Fruit fly (Drosophila melanogaster) whole organism, embryonic: ENCODE measurements around the gene SerRS.

ENCODE experiments used
- Aef1 ChIP-seq: fragments of 200-800 bp; sonication (Bioruptor generic); IDR thresholded peaks from 3 replicates; pipeline ENCODE4 v1.3.6; 2022; ENCODE audit warnings: missing biosample characterization, missing genetic modification characterization
- Bgb ChIP-seq: fragments of 200-800 bp; sonication (Bioruptor generic); IDR thresholded peaks from 2 replicates; pipeline ENCODE4 v1.3.6; 2022; ENCODE audit warnings: missing biosample characterization, missing genetic modification characterization; ENCODE audit not compliant: partially characterized antibody
- Blimp-1 ChIP-seq: fragments of 200-800 bp; sonication (Bioruptor generic); optimal IDR thresholded peaks from 3 replicates; lab custom pipeline; 2018; ENCODE audit warnings: missing biosample characterization, missing genetic modification characterization, mild to moderate bottlenecking, moderate library complexity, missing genetic modification reagents
- CG10959 ChIP-seq: fragments of 200-800 bp; sonication (Bioruptor generic); IDR thresholded peaks from 2 replicates; pipeline ENCODE4 v1.3.6; 2022; ENCODE audit warnings: missing biosample characterization, missing genetic modification characterization
- CG11723 ChIP-seq: fragments of 200-800 bp; sonication (Bioruptor generic); optimal IDR thresholded peaks from 2 replicates; lab custom pipeline; 2017; ENCODE audit warnings: missing biosample characterization, mild to moderate bottlenecking, missing genetic modification characterization
- CG12236 ChIP-seq: fragments of 200-800 bp; sonication (Bioruptor generic); optimal IDR thresholded peaks from 2 replicates; lab custom pipeline; 2016; ENCODE audit warnings: missing biosample characterization, missing genetic modification characterization
- CG12659 ChIP-seq: fragments of 200-800 bp; sonication (Bioruptor generic); optimal IDR thresholded peaks from 3 replicates; lab custom pipeline; 2017; ENCODE audit warnings: mild to moderate bottlenecking, missing biosample characterization, missing genetic modification reagents, missing genetic modification characterization
- CG13287 ChIP-seq: fragments of 200-800 bp; sonication (Bioruptor generic); IDR thresholded peaks from 2 replicates; pipeline ENCODE4 v1.3.6; 2022; ENCODE audit warnings: missing biosample characterization, missing genetic modification characterization; ENCODE audit not compliant: partially characterized antibody
- CG13424 ChIP-seq: fragments of 200-800 bp; sonication (Bioruptor generic); optimal IDR thresholded peaks from 2 replicates; lab custom pipeline; 2019; ENCODE audit warnings: missing biosample characterization, mild to moderate bottlenecking, missing genetic modification characterization, moderate library complexity
- CG18011 ChIP-seq: fragments of 200-800 bp; sonication (Bioruptor generic); optimal IDR thresholded peaks from 2 replicates; lab custom pipeline; 2017; ENCODE audit warnings: missing biosample characterization, missing genetic modification characterization, mild to moderate bottlenecking, moderate library complexity, missing genotype
- CG18476 ChIP-seq: fragments of 200-800 bp; sonication (Bioruptor generic); optimal IDR thresholded peaks from 2 replicates; lab custom pipeline; 2016; ENCODE audit warnings: missing biosample characterization, mild to moderate bottlenecking, missing genetic modification characterization
- CG2889 ChIP-seq: fragments of 200-800 bp; sonication (Bioruptor generic); IDR thresholded peaks from 3 replicates; pipeline ENCODE4 v1.3.6; 2022; ENCODE audit warnings: missing biosample characterization, missing genetic modification characterization
- CG30020 ChIP-seq: fragments of 200-800 bp; optimal IDR thresholded peaks from 2 replicates; lab custom pipeline; 2019; ENCODE audit warnings: missing biosample characterization, mild to moderate bottlenecking, missing genetic modification characterization, moderate library complexity
- CG31365 ChIP-seq: fragments of 200-800 bp; sonication (Bioruptor generic); optimal IDR thresholded peaks from 2 replicates; lab custom pipeline; 2018; ENCODE audit warnings: missing biosample characterization, mild to moderate bottlenecking, missing genetic modification characterization
- CG42726 ChIP-seq: fragments of 200-800 bp; sonication (Bioruptor generic); IDR thresholded peaks from 2 replicates; pipeline ENCODE4 v1.3.6; 2022; ENCODE audit warnings: missing biosample characterization, missing genetic modification characterization; ENCODE audit not compliant: partially characterized antibody
- CG6813 ChIP-seq: fragments of 200-800 bp; sonication (Bioruptor generic); optimal IDR thresholded peaks from 2 replicates; lab custom pipeline; 2017; ENCODE audit warnings: missing biosample characterization, missing genetic modification characterization, mild to moderate bottlenecking, moderate library complexity, missing genetic modification reagents
- CG8944 ChIP-seq: fragments of 200-800 bp; sonication (Bioruptor generic); optimal IDR thresholded peaks from 3 replicates; lab custom pipeline; 2016; ENCODE audit warnings: missing biosample characterization, missing genetic modification characterization
- CTCF ChIP-seq: fragments of 200-800 bp; sonication (Bioruptor generic); optimal IDR thresholded peaks from 2 replicates; lab custom pipeline; 2017; ENCODE audit warnings: missing biosample characterization, mild to moderate bottlenecking, missing genetic modification characterization, moderate library complexity
- Ets65A ChIP-seq: fragments of 200-800 bp; sonication (Bioruptor generic); peaks from one replicate; lab custom pipeline; 2016; ENCODE audit warnings: missing biosample characterization, missing genetic modification characterization
- Ets97D ChIP-seq: fragments of 200-800 bp; sonication (Bioruptor generic); optimal IDR thresholded peaks from 3 replicates; lab custom pipeline; 2016; ENCODE audit warnings: missing biosample characterization, missing genetic modification characterization
- Jarid2 ChIP-seq: fragments of 200-800 bp; sonication (Bioruptor generic); optimal IDR thresholded peaks from 3 replicates; lab custom pipeline; 2017; ENCODE audit warnings: mild to moderate bottlenecking, missing biosample characterization, missing genetic modification reagents, missing genetic modification characterization
- Lim3 ChIP-seq: fragments of 200-800 bp; sonication (Bioruptor generic); IDR thresholded peaks from 2 replicates; pipeline ENCODE4 v1.3.6; 2022; ENCODE audit warnings: missing biosample characterization, missing genetic modification characterization
- MESR4 ChIP-seq: fragments of 200-800 bp; sonication (Bioruptor generic); optimal IDR thresholded peaks from 2 replicates; lab custom pipeline; 2018; ENCODE audit warnings: missing biosample characterization, mild to moderate bottlenecking, missing genetic modification characterization, moderate library complexity
- MTF-1 ChIP-seq: fragments of 200-800 bp; sonication (Bioruptor generic); optimal IDR thresholded peaks from 2 replicates; lab custom pipeline; 2018; ENCODE audit warnings: missing biosample characterization, mild to moderate bottlenecking, missing genetic modification characterization, borderline replicate concordance
- Ptx1 ChIP-seq: fragments of 200-800 bp; sonication (Bioruptor generic); IDR thresholded peaks from 2 replicates; pipeline ENCODE4 v1.3.6; 2022; ENCODE audit warnings: missing biosample characterization, missing genetic modification characterization
- Sin3A ChIP-seq: fragments of >200 bp; optimal IDR thresholded peaks from 2 replicates; lab custom pipeline; 2018
- Sry-δ ChIP-seq: fragments of 200-800 bp; sonication (Bioruptor generic); optimal IDR thresholded peaks from 2 replicates; lab custom pipeline; 2016; ENCODE audit warnings: missing biosample characterization, missing genetic modification characterization
- Stat92E ChIP-seq, 3 experiments: fragments of >200 bp in 2 of 3; fragments of 200-800 bp in 1 of 3; sonication (Bioruptor generic) in 1 of 3; optimal IDR thresholded peaks; 2 replicates each; lab custom pipeline; 2017 to 2019; ENCODE audit warnings: missing biosample characterization in 3 of 3, missing genetic modification characterization in 3 of 3, mild to moderate bottlenecking in 1 of 3, moderate library complexity in 1 of 3
- az2 ChIP-seq: fragments of 200-800 bp; sonication (Bioruptor generic); optimal IDR thresholded peaks from 3 replicates; lab custom pipeline; 2016; ENCODE audit warnings: missing biosample characterization, missing genetic modification characterization
- bab2 ChIP-seq: fragments of 200-800 bp; sonication (Bioruptor generic); optimal IDR thresholded peaks from 2 replicates; lab custom pipeline; 2016; ENCODE audit warnings: missing biosample characterization, missing genetic modification characterization
- corto ChIP-seq: fragments of 200-800 bp; sonication (Bioruptor generic); optimal IDR thresholded peaks from 2 replicates; lab custom pipeline; 2016; ENCODE audit warnings: missing biosample characterization, mild to moderate bottlenecking, missing genetic modification characterization, moderate library complexity
- da ChIP-seq: fragments of 200-800 bp; sonication (Bioruptor generic); optimal IDR thresholded peaks from 2 replicates; lab custom pipeline; 2016; ENCODE audit warnings: missing biosample characterization, missing genetic modification characterization
- dmrt99B ChIP-seq: fragments of 200-800 bp; sonication (Bioruptor generic); optimal IDR thresholded peaks from 2 replicates; lab custom pipeline; 2018; ENCODE audit warnings: missing biosample characterization, mild to moderate bottlenecking, missing genetic modification characterization, moderate library complexity
- fd102C ChIP-seq: fragments of 200-800 bp; sonication (Bioruptor generic); optimal IDR thresholded peaks from 2 replicates; lab custom pipeline; 2018; ENCODE audit warnings: missing biosample characterization, mild to moderate bottlenecking, missing genetic modification characterization, moderate library complexity
- grau ChIP-seq: fragments of 200-800 bp; optimal IDR thresholded peaks from 3 replicates; lab custom pipeline; 2019; ENCODE audit warnings: missing biosample characterization, mild to moderate bottlenecking, missing genetic modification characterization, moderate library complexity
- hbn ChIP-seq: fragments of 200-800 bp; sonication (Bioruptor generic); IDR thresholded peaks from 2 replicates; pipeline ENCODE4 v1.3.6; 2022; ENCODE audit warnings: missing biosample characterization, missing genetic modification characterization; ENCODE audit not compliant: partially characterized antibody
- lov ChIP-seq, 2 experiments: fragments of 200-800 bp in 1 of 2; fragments of >200 bp in 1 of 2; sonication (Bioruptor generic) in 1 of 2; IDR thresholded peaks in 1 of 2; optimal IDR thresholded peaks in 1 of 2; 2 replicates in 1 of 2; 3 replicates in 1 of 2; pipeline versions ENCODE4 v1.3.6 to Lab custom; 2017 to 2022; ENCODE audit warnings: missing biosample characterization in 1 of 2, missing genetic modification characterization in 1 of 2
- nmo ChIP-seq: fragments of 200-800 bp; sonication (Bioruptor generic); optimal IDR thresholded peaks from 2 replicates; lab custom pipeline; 2018; ENCODE audit warnings: missing biosample characterization, mild to moderate bottlenecking, missing genetic modification characterization, moderate library complexity
- onecut ChIP-seq: fragments of 200-800 bp; sonication (Bioruptor generic); IDR thresholded peaks from 2 replicates; pipeline ENCODE4 v1.3.6; 2022; ENCODE audit warnings: missing biosample characterization, missing genetic modification characterization
- p53 ChIP-seq: fragments of 200-800 bp; sonication (Bioruptor generic); optimal IDR thresholded peaks from 2 replicates; lab custom pipeline; 2016; ENCODE audit warnings: missing biosample characterization, missing genetic modification characterization
- pfk ChIP-seq: fragments of 200-800 bp; sonication (Bioruptor generic); optimal IDR thresholded peaks from 2 replicates; lab custom pipeline; 2018; ENCODE audit warnings: missing biosample characterization, mild to moderate bottlenecking, missing genetic modification characterization, moderate library complexity
- pnt ChIP-seq: fragments of 200-800 bp; sonication (Bioruptor generic); optimal IDR thresholded peaks from 3 replicates; lab custom pipeline; 2016; ENCODE audit warnings: missing biosample characterization, missing genetic modification characterization
- pzg ChIP-seq: fragments of 200-800 bp; sonication (Bioruptor generic); optimal IDR thresholded peaks from 3 replicates; lab custom pipeline; 2018; ENCODE audit warnings: missing biosample characterization, mild to moderate bottlenecking, missing genetic modification characterization, moderate library complexity
- sug ChIP-seq: fragments of 200-800 bp; optimal IDR thresholded peaks from 2 replicates; lab custom pipeline; 2019; ENCODE audit warnings: missing biosample characterization, mild to moderate bottlenecking, missing genetic modification characterization, moderate library complexity
- trem ChIP-seq: fragments of 200-800 bp; optimal IDR thresholded peaks from 3 replicates; lab custom pipeline; 2019; ENCODE audit warnings: missing biosample characterization, mild to moderate bottlenecking, missing genetic modification characterization, moderate library complexity
- wek ChIP-seq: fragments of 200-800 bp; sonication (Bioruptor generic); optimal IDR thresholded peaks from 3 replicates; lab custom pipeline; 2018; ENCODE audit warnings: missing biosample characterization, mild to moderate bottlenecking, missing genetic modification characterization, moderate library complexity
- yki ChIP-seq: fragments of >200 bp; optimal IDR thresholded peaks from 3 replicates; lab custom pipeline; 2018

SerRS gene

DNA sequence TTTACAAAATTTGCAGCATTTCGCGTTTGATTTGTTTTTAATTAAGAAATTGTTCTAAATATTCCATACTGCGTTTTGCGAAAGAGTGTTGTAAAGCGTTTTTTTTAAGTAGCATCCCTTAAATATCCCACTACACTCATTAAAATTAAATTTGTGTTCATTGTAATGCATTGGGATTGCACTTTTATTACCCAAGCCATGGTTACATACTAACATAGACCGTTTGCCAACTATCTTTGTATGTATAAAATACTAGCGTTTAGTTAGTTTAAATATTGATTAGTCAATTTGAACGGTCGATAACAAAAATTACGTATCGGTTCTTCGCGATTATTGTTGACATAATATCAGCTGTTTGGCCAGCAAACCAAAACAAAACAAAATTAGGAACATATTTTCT lies 2.6 kb upstream of the SerRS start, which contains the start of the genes cnir and CG17221 (continued):
- TF ChIP-seq Ptx1 (GFP tag; lab: Robert Waterston, UW) (no peak), CG6813 (GFP tag; lab: Kevin White, UChicago) (no peak), CG8944 (GFP tag; lab: Kevin White, UChicago) (peak; percentile 63), CG18011 (GFP tag; lab: Kevin White, UChicago) (peak; percentile 61), pnt (GFP tag; lab: Kevin White, UChicago) (peak; percentile 41), Sin3A (no peak), CG11723 (GFP tag; lab: Kevin White, UChicago) (peak; percentile 34), dmrt99B (peak; percentile 51), sug (tag; lab: Kevin White, UChicago) (peak; percentile 78), MTF-1 (GFP tag; lab: Kevin White, UChicago) (no peak)

DNA sequence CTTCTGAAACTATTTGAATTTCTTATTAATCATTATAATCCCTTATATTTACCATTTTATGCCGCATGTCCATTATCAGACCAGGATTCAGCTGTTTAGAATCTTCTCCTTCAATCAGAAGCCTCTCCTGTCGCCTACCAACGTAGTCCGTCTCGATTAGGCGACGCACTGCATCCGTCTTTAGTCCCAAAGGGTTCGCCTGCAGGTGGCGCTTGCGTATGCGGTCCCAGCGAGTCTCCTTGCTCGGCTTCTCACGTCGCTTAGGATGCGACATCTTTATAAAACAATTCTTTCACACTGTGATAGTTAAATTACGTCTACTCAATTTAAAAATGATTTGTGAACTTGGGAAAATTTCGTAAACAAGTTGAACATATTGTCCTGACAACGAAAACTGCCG lies 2.2 kb downstream of the SerRS start, which contains the start of gene CG17258:
CG17258 (minus strand) TSS at position 380 of the 400 bp plus-strand sequence.
- TF ChIP-seq CTCF (GFP tag; lab: Kevin White, UChicago) = peak; percentile 78
- TF ChIP-seq CG31365 = no peak

DNA sequence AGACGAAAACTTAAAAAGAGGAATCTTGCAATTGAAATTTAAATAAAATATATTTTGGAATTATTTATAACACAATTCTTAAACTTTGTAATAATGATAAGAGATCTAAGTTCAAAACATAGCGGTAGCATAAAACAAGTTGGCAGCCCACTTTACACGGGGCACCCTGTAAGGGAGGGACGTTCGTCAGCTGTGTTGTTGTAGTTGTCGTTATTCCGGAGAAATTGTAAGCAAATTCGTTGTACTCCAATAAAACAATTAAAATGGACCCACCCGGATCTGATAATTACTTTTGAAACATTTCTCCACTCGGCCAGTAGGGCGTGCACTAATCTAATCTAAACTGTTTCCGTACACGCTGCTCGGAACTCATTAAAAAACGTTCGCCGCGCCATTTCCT lies 6.9 kb downstream of the SerRS start, which contains the start of gene GABPI:
GABPI (plus strand) TSS at position 190 of the 400 bp plus-strand sequence.
- TF ChIP-seq nmo (GFP tag; lab: Kevin White, UChicago) (peak; percentile 12), Ets97D (peak; percentile 24), CG42726 (GFP tag; lab: Robert Waterston, UW) (peak; percentile 63; the same call in 1 of the 2 replicates), Jarid2 (GFP tag; lab: Kevin White, UChicago) (no peak), CG13424 (tag; lab: Kevin White, UChicago) (peak; percentile 11), pzg (GFP tag; lab: Kevin White, UChicago) (peak; percentile 56), CG30020 (tag; lab: Kevin White, UChicago) (peak; percentile 51), grau (tag; lab: Kevin White, UChicago) (no peak), onecut (peak; percentile 67), Aef1 (GFP tag; lab: Robert Waterston, UW) (peak; percentile 46; the same call in 1 of the 3 replicates), MESR4 (GFP tag; lab: Kevin White, UChicago) (peak; percentile 44), CG10959 (GFP tag; lab: Robert Waterston, UW) (no peak), CG18476 (GFP tag; lab: Kevin White, UChicago) (no peak), CG12236 (GFP tag; lab: Kevin White, UChicago) (no peak), lov (optimal IDR thresholded peaks at IDR 0.05; lab: Kevin White, UChicago) (no peak), lov (GFP tag; IDR thresholded peaks at IDR 0.05; lab: Robert Waterston, UW) (no peak), CG2889 (GFP tag; lab: Robert Waterston, UW) (no peak), yki (lab: Kevin White, UChicago) (no peak), Sry-δ (GFP tag; lab: Kevin White, UChicago) (peak; percentile 3), Ets65A (GFP tag; lab: Kevin White, UChicago) (no peak), da (GFP tag; lab: Kevin White, UChicago) (no peak), corto (GFP tag; lab: Kevin White, UChicago) (no peak), az2 (GFP tag; lab: Kevin White, UChicago) (no peak), Stat92E (GFP tag; optimal IDR thresholded peaks at IDR 0.05; lab: Kevin White, UChicago) (peak in 1 of 3 experiments; percentile 55), hbn (GFP tag; lab: Robert Waterston, UW) (0 out of 2 replicates have a peak, but pooled peaks have one; percentile 18), Bgb (GFP tag; lab: Robert Waterston, UW) (peak; percentile 15; the same call in 1 of the 2 replicates), CG13287 (GFP tag; lab: Robert Waterston, UW) (peak; percentile 35; the same call in 1 of the 2 replicates), wek (GFP tag; lab: Kevin White, UChicago) (no peak), pfk (GFP tag; lab: Kevin White, UChicago) (peak; percentile 1), CG12659 (GFP tag; lab: Kevin White, UChicago) (peak; percentile 24), Blimp-1 (GFP tag; lab: Kevin White, UChicago) (no peak), Lim3 (GFP tag; lab: Robert Waterston, UW) (no peak), p53 (no peak), fd102C (peak; percentile 24), bab2 (no peak), trem (tag; lab: Kevin White, UChicago) (peak; percentile 99)
